Worm (Caenorhabditis elegans): ENCODE measurements around the gene Y116F11B.7.

Gene Y116F11B.7

DNA sequence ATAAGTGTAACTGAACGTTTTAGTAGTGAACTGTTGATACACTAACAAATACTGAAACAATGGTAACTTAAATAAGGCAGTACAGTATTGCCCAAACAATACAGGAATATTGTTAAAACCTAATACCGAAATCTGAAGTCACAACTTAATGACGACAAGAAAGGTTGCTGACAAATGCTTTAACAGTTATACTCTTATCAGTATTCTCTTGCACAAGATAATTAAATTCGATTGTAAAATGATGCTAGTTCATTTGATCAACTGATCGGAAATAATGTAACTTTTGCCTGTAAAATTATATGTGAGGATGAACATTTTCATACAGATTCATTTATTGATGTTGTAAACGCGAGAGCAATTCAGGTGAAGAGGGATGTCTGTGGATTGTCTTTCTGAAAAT, 16.5 kb upstream of the Y116F11B.7 start:
- TF ChIP-seq tbx-37 (GFP tag; conservative IDR thresholded peaks at IDR 0.05), result no peak
- no peak for TF ChIP-seq sea-1 (GFP tag; conservative IDR thresholded peaks at IDR 0.05)
- TF ChIP-seq aly-1 (tag; optimal IDR thresholded peaks at IDR 0.05), result no peak
- TF ChIP-seq ceh-36 (tag; optimal IDR thresholded peaks at IDR 0.05), result no peak

DNA sequence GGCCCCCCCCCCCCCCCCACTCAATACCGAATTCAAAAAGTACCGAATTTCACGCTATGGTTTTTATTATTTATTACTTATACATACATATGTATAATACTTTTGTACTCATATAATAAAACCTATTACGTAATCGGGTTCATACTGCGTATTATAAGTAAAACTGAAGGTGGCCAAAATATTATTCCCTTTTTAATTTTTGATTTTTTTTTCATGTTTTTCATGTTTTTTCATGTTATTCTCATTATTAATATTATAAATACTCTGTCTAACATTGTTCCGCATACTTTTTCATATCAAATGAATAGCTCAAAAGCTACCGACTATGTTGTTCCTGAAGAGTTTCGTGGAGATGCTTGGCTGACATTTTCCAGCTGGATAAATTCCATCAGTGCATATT, 12.0 kb upstream of the Y116F11B.7 start, which contains the start of gene srw-38:
TSS of gene srw-38 (plus strand) at position 301 of the 400 bp plus-strand sequence.
- TF ChIP-seq ama-1 (optimal IDR thresholded peaks at IDR 0.05), result no peak

DNA sequence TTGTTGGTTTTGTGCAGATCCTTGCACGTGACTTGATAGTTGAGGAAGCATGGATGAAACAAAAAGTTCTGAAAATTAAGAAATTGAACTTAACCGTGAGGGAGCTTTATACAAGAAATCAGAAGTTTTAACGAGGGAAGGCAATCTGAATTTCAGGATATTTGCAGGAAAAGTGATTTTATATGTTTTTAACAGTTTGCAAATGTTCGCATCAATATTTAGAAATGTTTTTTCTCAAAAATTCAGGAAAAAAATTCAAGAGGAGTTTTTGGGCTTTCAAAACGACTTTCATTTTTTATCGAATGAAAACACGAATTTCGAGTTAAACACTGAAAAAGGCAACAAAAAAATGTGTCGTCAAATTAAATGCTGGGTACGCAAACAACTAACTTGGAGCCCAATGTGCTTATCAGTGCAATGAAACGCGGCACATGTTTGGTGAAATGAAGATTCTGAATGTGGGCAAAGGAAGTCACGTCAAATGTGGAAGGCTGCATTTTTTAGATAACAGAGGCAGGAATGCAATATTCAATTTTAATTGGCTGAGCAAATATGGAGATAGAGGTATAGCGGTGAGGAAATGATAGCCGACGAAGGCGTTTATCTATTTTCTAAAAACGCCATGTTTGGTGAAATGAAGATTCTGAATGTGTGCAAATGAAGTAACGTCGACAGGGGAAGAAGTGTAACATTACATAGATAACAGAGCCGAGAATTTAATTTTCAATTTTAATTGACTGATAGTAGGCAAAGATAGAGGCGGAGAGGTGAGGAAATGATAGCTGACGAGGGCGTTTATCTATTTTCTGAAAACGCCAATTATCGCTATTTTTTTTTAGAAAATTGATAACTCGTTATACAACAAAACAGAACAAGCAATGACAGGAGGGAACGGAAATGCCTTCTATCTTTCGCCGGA, 1.9 kb upstream of the Y116F11B.7 start, which contains the start of gene Y116F11B.6:
TSS of gene Y116F11B.6 (minus strand) at position 51 of the 919 bp plus-strand sequence.
- TF ChIP-seq pes-1 (GFP tag; IDR thresholded peaks at IDR 0.05), result no peak

DNA sequence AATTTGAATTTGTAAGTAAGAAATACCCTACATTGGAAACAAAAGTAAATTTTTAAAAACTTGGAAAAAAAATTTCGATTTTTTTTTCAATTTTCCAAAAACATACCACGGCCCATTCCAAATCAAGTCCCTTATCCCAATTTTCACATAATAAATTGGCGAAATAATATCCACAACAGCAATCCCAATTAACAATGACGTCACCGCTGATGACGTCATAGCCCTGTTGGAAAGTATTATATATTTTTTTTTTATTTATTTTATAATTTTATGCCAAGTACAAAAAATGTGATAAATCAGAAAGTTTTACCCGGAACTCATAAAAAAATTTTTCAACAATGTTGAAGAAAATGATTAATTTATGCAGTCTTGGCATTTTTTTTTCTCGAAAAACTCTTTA, 5.5 kb downstream of the Y116F11B.7 start:
- no peak for TF ChIP-seq hnd-1 (tag; optimal IDR thresholded peaks at IDR 0.05)
- TF ChIP-seq hmg-4 (GFP tag; optimal IDR thresholded peaks at IDR 0.05), result no peak
- TF ChIP-seq flt-1 (GFP tag; IDR thresholded peaks at IDR 0.05), result no peak
- no peak for TF ChIP-seq tra-4 (tag; optimal IDR thresholded peaks at IDR 0.05)
- no peak for TF ChIP-seq ceh-36 (tag; optimal IDR thresholded peaks at IDR 0.05)
- no peak for TF ChIP-seq scrt-1 (GFP tag; IDR thresholded peaks at IDR 0.05)
- no peak for TF ChIP-seq ets-7 (tag; optimal IDR thresholded peaks at IDR 0.05)
- TF ChIP-seq ceh-13 (GFP tag; optimal IDR thresholded peaks at IDR 0.05), result no peak
- no peak for TF ChIP-seq sea-1 (GFP tag; conservative IDR thresholded peaks at IDR 0.05)
- no peak for TF ChIP-seq F13C5.2 (tag; optimal IDR thresholded peaks at IDR 0.05)
- TF ChIP-seq aly-1 (tag; optimal IDR thresholded peaks at IDR 0.05), result no peak

DNA sequence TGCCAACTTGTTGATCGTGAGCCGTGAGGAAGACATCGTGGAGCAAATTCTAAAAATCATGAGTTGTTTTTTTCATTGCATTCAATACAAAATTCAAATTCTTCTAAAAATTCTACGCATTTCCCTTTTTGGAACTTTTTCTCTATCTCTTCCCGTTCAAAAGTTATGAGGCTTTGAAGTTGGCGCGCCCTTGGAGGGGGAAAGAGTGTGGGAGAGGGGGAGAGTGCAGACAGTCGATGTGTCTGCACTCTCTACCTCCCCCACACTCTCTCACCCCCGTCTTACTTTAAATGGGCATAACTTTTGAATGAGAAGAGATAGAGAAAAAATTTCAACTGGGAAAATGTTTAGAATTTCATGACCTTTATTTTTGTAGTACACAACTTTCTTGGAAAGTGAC, 8.2 kb downstream of the Y116F11B.7 start:
- TF ChIP-seq sea-1 (GFP tag; conservative IDR thresholded peaks at IDR 0.05), result no peak
- no peak for TF ChIP-seq ama-1 (optimal IDR thresholded peaks at IDR 0.05)
- no peak for TF ChIP-seq tbx-11 (GFP tag; IDR thresholded peaks at IDR 0.05)
- TF ChIP-seq aly-1 (tag; optimal IDR thresholded peaks at IDR 0.05), result no peak
- no peak for TF ChIP-seq scrt-1 (GFP tag; IDR thresholded peaks at IDR 0.05)

DNA sequence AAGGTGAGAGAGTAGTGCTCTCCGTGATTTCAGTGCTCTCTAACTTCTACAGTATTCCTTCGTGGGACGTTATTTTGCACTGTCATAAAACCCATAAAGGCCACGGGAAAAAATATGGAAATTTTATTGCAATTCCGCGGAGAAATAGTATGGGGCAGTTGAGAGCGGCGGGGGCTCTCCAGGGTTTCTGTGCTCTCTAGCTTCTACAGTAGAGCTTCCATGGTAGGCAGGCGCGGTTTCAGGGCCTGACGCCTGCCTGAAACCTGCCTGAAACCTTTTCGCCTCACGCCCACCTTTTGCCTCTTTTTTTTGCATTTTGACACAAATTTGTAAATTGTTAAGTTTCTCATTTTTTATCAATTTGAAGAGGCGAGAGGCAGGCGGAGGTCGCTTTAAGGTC, 8.8 kb downstream of the Y116F11B.7 start:
- no peak for TF ChIP-seq tra-4 (tag; optimal IDR thresholded peaks at IDR 0.05)
- no peak for TF ChIP-seq tbx-11 (GFP tag; IDR thresholded peaks at IDR 0.05)
- no peak for TF ChIP-seq flt-1 (GFP tag; IDR thresholded peaks at IDR 0.05)
- TF ChIP-seq hnd-1 (tag; optimal IDR thresholded peaks at IDR 0.05), result no peak
- TF ChIP-seq pes-1 (GFP tag; IDR thresholded peaks at IDR 0.05), result no peak
- TF ChIP-seq ets-7 (tag; optimal IDR thresholded peaks at IDR 0.05), result no peak
- no peak for TF ChIP-seq ceh-13 (GFP tag; optimal IDR thresholded peaks at IDR 0.05)
- TF ChIP-seq B0310.2 (tag; optimal IDR thresholded peaks at IDR 0.05), result no peak
- no peak for TF ChIP-seq tbx-37 (GFP tag; conservative IDR thresholded peaks at IDR 0.05)
- no peak for TF ChIP-seq hmbx-1 (tag; optimal IDR thresholded peaks at IDR 0.05)
- no peak for TF ChIP-seq scrt-1 (GFP tag; IDR thresholded peaks at IDR 0.05)
- no peak for TF ChIP-seq sea-1 (GFP tag; conservative IDR thresholded peaks at IDR 0.05)
- no peak for TF ChIP-seq aly-1 (tag; optimal IDR thresholded peaks at IDR 0.05)
- TF ChIP-seq ama-1 (optimal IDR thresholded peaks at IDR 0.05), result no peak
- TF ChIP-seq F13C5.2 (tag; optimal IDR thresholded peaks at IDR 0.05), result no peak

DNA sequence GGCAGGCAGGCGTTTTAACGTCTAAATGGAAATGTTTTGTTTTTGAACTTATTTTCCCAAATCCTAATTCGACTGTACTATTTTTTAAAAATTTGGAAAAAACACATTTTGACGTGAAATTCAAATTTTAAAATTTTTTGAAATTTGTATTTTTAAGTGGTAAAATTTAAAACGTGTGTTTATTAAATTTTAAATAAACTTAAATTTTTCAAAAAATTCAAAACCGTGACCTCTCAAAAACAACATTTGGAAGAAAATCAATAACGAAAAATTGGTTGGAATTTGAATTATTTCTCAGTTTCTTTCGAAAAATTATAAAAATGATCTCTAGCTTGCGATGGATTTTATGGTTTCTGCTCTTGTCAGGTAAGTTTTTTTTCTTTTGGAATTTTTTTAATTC, 9.2 kb downstream of the Y116F11B.7 start, which contains the start of gene Y116F11B.8:
TSS of gene Y116F11B.8 (plus strand) at position 301 of the 400 bp plus-strand sequence.
- TF ChIP-seq hnd-1 (tag; optimal IDR thresholded peaks at IDR 0.05) (no peak), hmg-4 (GFP tag; optimal IDR thresholded peaks at IDR 0.05) (no peak), F13C5.2 (tag; optimal IDR thresholded peaks at IDR 0.05) (no peak), scrt-1 (GFP tag; IDR thresholded peaks at IDR 0.05) (no peak), pes-1 (GFP tag; IDR thresholded peaks at IDR 0.05) (no peak), tbx-37 (GFP tag; conservative IDR thresholded peaks at IDR 0.05) (no peak), ets-7 (tag; optimal IDR thresholded peaks at IDR 0.05) (no peak), tra-4 (tag; optimal IDR thresholded peaks at IDR 0.05) (no peak), ceh-36 (tag; optimal IDR thresholded peaks at IDR 0.05) (no peak), B0310.2 (tag; optimal IDR thresholded peaks at IDR 0.05) (no peak), sea-1 (GFP tag; conservative IDR thresholded peaks at IDR 0.05) (no peak), ama-1 (optimal IDR thresholded peaks at IDR 0.05) (no peak), hmbx-1 (tag; optimal IDR thresholded peaks at IDR 0.05) (no peak), flt-1 (GFP tag; IDR thresholded peaks at IDR 0.05) (no peak), tbx-11 (GFP tag; IDR thresholded peaks at IDR 0.05) (no peak), aly-1 (tag; optimal IDR thresholded peaks at IDR 0.05) (no peak), ceh-13 (GFP tag; optimal IDR thresholded peaks at IDR 0.05) (no peak)

DNA sequence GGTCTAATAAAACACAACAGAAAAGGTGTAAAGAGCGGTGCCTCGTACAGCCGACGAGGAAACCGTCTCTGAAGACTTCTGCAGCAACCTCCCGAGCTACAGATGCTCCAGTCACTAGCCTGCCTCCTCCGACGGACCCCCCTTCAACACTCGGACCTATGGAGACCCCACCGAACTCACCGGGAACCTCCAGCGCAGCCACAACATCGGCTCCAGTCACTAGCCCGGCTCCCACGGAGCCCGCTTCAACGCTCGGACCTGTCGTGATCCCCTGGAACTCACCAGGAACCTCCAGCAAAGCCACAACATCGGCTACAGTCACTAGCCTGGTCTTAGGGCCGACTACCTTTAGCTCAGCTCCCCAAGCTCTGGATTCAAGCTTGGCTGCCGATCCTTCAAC, 12.1 kb downstream of the Y116F11B.7 start:
- no peak for TF ChIP-seq ceh-36 (tag; optimal IDR thresholded peaks at IDR 0.05)
- TF ChIP-seq F13C5.2 (tag; optimal IDR thresholded peaks at IDR 0.05), result no peak
- no peak for TF ChIP-seq pes-1 (GFP tag; IDR thresholded peaks at IDR 0.05)
- TF ChIP-seq sea-1 (GFP tag; conservative IDR thresholded peaks at IDR 0.05), result no peak
- no peak for TF ChIP-seq hnd-1 (tag; optimal IDR thresholded peaks at IDR 0.05)
- no peak for TF ChIP-seq flt-1 (GFP tag; IDR thresholded peaks at IDR 0.05)
- TF ChIP-seq ama-1 (optimal IDR thresholded peaks at IDR 0.05), result no peak
- no peak for TF ChIP-seq B0310.2 (tag; optimal IDR thresholded peaks at IDR 0.05)
- no peak for TF ChIP-seq tra-4 (tag; optimal IDR thresholded peaks at IDR 0.05)
- no peak for TF ChIP-seq aly-1 (tag; optimal IDR thresholded peaks at IDR 0.05)
- TF ChIP-seq tbx-11 (GFP tag; IDR thresholded peaks at IDR 0.05), result no peak
- no peak for TF ChIP-seq ets-7 (tag; optimal IDR thresholded peaks at IDR 0.05)
- no peak for TF ChIP-seq hmbx-1 (tag; optimal IDR thresholded peaks at IDR 0.05)
- no peak for TF ChIP-seq scrt-1 (GFP tag; IDR thresholded peaks at IDR 0.05)
- no peak for TF ChIP-seq hmg-4 (GFP tag; optimal IDR thresholded peaks at IDR 0.05)
- TF ChIP-seq tbx-37 (GFP tag; conservative IDR thresholded peaks at IDR 0.05), result no peak
- TF ChIP-seq ceh-13 (GFP tag; optimal IDR thresholded peaks at IDR 0.05), result no peak
